Worm (Caenorhabditis elegans) whole organism, late embryonic: ENCODE measurements around the gene Y68A4A.13.

Experiments
- C08G9.2 ChIP-seq: sonication (generic microtip); optimal IDR thresholded peaks from 2 replicates; lab custom pipeline; 2016; ENCODE audit warnings: mild to moderate bottlenecking, missing genetic modification characterization, moderate library complexity, missing compliant biosample characterization
- C38D4.7 ChIP-seq: fragments of 200-800 bp; sonication (Bioruptor generic); optimal IDR thresholded peaks from 2 replicates; lab custom pipeline; 2018; ENCODE audit warnings: mild to moderate bottlenecking, missing genetic modification characterization, moderate library complexity, missing compliant biosample characterization
- K02D7.2 ChIP-seq: sonication (generic microtip); optimal IDR thresholded peaks from 2 replicates; lab custom pipeline; 2017; ENCODE audit warnings: mild to moderate bottlenecking, missing genetic modification characterization, missing compliant biosample characterization
- Y22D7AL.16 ChIP-seq: sonication (generic microtip); optimal IDR thresholded peaks from 2 replicates; lab custom pipeline; 2016; ENCODE audit warnings: missing genetic modification characterization, missing compliant biosample characterization
- ama-1 ChIP-seq: fragments of 150-350 bp; optimal IDR thresholded peaks from 2 replicates; lab custom pipeline; 2014
- ceh-2 ChIP-seq: sonication (generic microtip); optimal IDR thresholded peaks from 2 replicates; lab custom pipeline; 2016; ENCODE audit warnings: missing genotype, missing genetic modification characterization, missing compliant biosample characterization
- ceh-24 ChIP-seq: sonication (generic microtip); optimal IDR thresholded peaks from 2 replicates; lab custom pipeline; 2016; ENCODE audit warnings: mild to moderate bottlenecking, missing genetic modification characterization, missing compliant biosample characterization
- ceh-30 ChIP-seq: fragments of 150-350 bp; optimal IDR thresholded peaks from 2 replicates; lab custom pipeline; 2014; ENCODE audit warnings: missing biosample characterization, missing genetic modification characterization
- ceh-34 ChIP-seq: sonication (generic microtip); optimal IDR thresholded peaks from 2 replicates; lab custom pipeline; 2016; ENCODE audit warnings: mild to moderate bottlenecking, missing genetic modification characterization, missing compliant biosample characterization
- ceh-6 ChIP-seq: fragments of 200-800 bp; sonication (Bioruptor generic); optimal IDR thresholded peaks from 2 replicates; lab custom pipeline; 2018; ENCODE audit warnings: mild to moderate bottlenecking, missing genetic modification characterization, missing compliant biosample characterization
- ceh-9 ChIP-seq: sonication (generic microtip); optimal IDR thresholded peaks from 2 replicates; lab custom pipeline; 2016; ENCODE audit warnings: mild to moderate bottlenecking, missing genetic modification characterization, inconsistent platforms, missing compliant biosample characterization
- dmd-4 ChIP-seq: sonication (generic microtip); optimal IDR thresholded peaks from 2 replicates; lab custom pipeline; 2016; ENCODE audit warnings: borderline replicate concordance, missing genetic modification characterization, missing compliant biosample characterization
- dve-1 ChIP-seq: sonication (generic microtip); optimal IDR thresholded peaks from 2 replicates; lab custom pipeline; 2017; ENCODE audit warnings: antibody characterized with exemption, mild to moderate bottlenecking, missing genetic modification characterization, missing compliant biosample characterization
- elt-2 ChIP-seq: sonication (generic microtip); optimal IDR thresholded peaks from 2 replicates; lab custom pipeline; 2016; ENCODE audit warnings: missing genetic modification reagents, missing genetic modification characterization, missing compliant biosample characterization
- elt-4 ChIP-seq: sonication (generic microtip); optimal IDR thresholded peaks from 2 replicates; lab custom pipeline; 2016; ENCODE audit warnings: missing genetic modification characterization, missing compliant biosample characterization
- ets-4 ChIP-seq: sonication (generic microtip); optimal IDR thresholded peaks from 2 replicates; lab custom pipeline; 2016; ENCODE audit warnings: missing genetic modification characterization, missing compliant biosample characterization
- fkh-6 ChIP-seq: sonication (generic microtip); optimal IDR thresholded peaks from 2 replicates; lab custom pipeline; 2016; ENCODE audit warnings: missing genetic modification characterization, missing compliant biosample characterization
- gmeb-2 ChIP-seq: sonication (generic microtip); optimal IDR thresholded peaks from 2 replicates; lab custom pipeline; 2016; ENCODE audit warnings: missing genetic modification characterization, inconsistent platforms, missing compliant biosample characterization
- hlh-15 ChIP-seq: sonication (generic microtip); optimal IDR thresholded peaks from 2 replicates; lab custom pipeline; 2016; ENCODE audit warnings: missing genetic modification characterization, missing compliant biosample characterization
- hlh-30 ChIP-seq: sonication (generic microtip); optimal IDR thresholded peaks from 2 replicates; lab custom pipeline; 2017; ENCODE audit warnings: antibody characterized with exemption, missing genetic modification characterization, missing compliant biosample characterization; ENCODE audit not compliant: insufficient read depth
- madf-2 ChIP-seq: sonication (generic microtip); optimal IDR thresholded peaks from 2 replicates; lab custom pipeline; 2017; ENCODE audit warnings: missing genetic modification characterization, missing compliant biosample characterization
- pag-3 ChIP-seq: sonication (generic microtip); optimal IDR thresholded peaks from 2 replicates; lab custom pipeline; 2016; ENCODE audit warnings: missing compliant biosample characterization, missing genetic modification characterization, borderline replicate concordance
- pat-9 ChIP-seq: fragments of 200-800 bp; sonication (Bioruptor generic); optimal IDR thresholded peaks from 2 replicates; lab custom pipeline; 2018; ENCODE audit warnings: mild to moderate bottlenecking, missing genetic modification characterization, moderate library complexity, missing compliant biosample characterization
- ref-2 ChIP-seq: sonication (generic microtip); optimal IDR thresholded peaks from 2 replicates; lab custom pipeline; 2016; ENCODE audit warnings: missing genetic modification characterization, missing compliant biosample characterization
- rnt-1 ChIP-seq: sonication (generic microtip); optimal IDR thresholded peaks from 2 replicates; lab custom pipeline; 2016; ENCODE audit warnings: missing genetic modification characterization, missing compliant biosample characterization
- sdc-2 ChIP-seq: sonication (generic microtip); optimal IDR thresholded peaks from 2 replicates; lab custom pipeline; 2016; ENCODE audit warnings: missing genotype, missing genetic modification characterization, missing compliant biosample characterization
- sox-2 ChIP-seq: fragments of 200-800 bp; sonication (Bioruptor generic); IDR thresholded peaks from 2 replicates; pipeline ENCODE4 v1.3.6; 2022; ENCODE audit warnings: missing genetic modification reagents, missing genetic modification characterization, missing compliant biosample characterization
- sox-4 ChIP-seq: sonication (generic microtip); optimal IDR thresholded peaks from 2 replicates; lab custom pipeline; 2017; ENCODE audit warnings: mild to moderate bottlenecking, missing genetic modification characterization, inconsistent platforms, missing compliant biosample characterization
- tbx-2 ChIP-seq: sonication (generic microtip); optimal IDR thresholded peaks from 2 replicates; lab custom pipeline; 2016; ENCODE audit warnings: missing genetic modification characterization, missing compliant biosample characterization
- ttx-3 ChIP-seq: sonication (generic microtip); optimal IDR thresholded peaks from 2 replicates; lab custom pipeline; 2016; ENCODE audit warnings: missing genetic modification reagents, missing genetic modification characterization, missing compliant biosample characterization
- unc-55 ChIP-seq: sonication (generic microtip); optimal IDR thresholded peaks from 2 replicates; lab custom pipeline; 2017; ENCODE audit warnings: missing biosample characterization, missing genetic modification reagents, missing genetic modification characterization
- ztf-16 ChIP-seq: sonication (generic microtip); optimal IDR thresholded peaks from 2 replicates; lab custom pipeline; 2017; ENCODE audit warnings: missing genetic modification characterization, missing compliant biosample characterization

The Y68A4A.13 gene

DNA sequence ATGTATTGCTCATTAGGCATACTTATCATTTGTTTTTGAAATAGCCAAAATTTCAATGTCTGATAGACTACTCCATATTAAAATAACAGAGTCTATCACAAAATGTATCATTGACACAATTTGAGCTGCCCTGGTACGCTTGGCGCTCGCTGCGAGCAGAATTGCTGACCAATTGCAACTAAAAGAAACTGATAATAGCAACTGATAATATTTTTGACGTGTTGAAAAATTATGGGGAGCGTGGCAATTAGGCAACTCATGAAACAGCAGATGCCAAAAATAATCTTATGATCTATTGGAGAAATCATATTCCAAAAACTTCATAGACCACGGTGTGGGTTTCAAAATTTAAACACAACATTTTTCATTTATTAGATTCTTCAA, 33.3 kb upstream of the Y68A4A.13 start:
- no peak for TF ChIP-seq tbx-2 (tag; lab: Kevin White, UChicago)
- TF ChIP-seq elt-2 (tag; lab: Kevin White, UChicago): peak; percentile 32

DNA sequence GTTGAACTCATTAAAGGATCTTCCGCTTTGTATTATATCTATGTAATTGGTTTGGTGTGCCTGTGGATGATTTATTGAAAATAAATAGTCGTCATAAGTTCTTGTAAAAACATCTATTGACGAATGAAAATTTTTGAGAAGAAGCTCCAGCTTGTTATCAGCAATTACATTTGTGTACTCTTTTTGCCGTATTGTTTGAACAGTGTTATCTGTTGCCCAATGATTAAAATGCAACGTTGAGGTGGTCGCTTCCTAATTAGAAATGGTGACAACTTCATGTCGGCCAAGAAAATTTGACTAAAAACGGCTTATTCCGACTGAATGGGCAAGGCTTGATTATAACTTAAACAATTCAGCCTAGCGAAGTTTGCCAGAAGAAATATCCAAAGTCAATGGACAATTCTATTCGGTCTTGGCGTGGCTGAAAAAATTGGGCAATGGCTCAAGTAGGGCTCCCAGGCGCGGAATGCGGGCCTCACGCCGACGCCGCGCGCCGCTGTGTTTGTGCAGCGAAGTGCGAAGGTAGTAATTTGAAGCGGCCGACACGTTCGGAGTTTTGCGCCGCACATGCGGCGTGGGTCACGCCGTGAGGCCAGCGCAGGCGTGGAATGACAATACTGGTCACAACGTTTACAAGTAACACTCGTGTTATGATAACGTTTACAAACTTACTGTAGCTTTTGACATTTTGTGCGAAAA, 32.8 kb upstream of the Y68A4A.13 start:
- TF ChIP-seq ceh-9 (tag; lab: Kevin White, UChicago) (no peak), fkh-6 (tag; lab: Kevin White, UChicago) (no peak), Y22D7AL.16 (tag; lab: Kevin White, UChicago) (no peak), sox-2 (GFP tag; lab: Robert Waterston, UW) (no peak), ceh-24 (tag; lab: Kevin White, UChicago) (no peak), pat-9 (tag; lab: Kevin White, UChicago) (no peak), rnt-1 (tag; lab: Kevin White, UChicago) (no peak), tbx-2 (tag; lab: Kevin White, UChicago) (no peak), hlh-15 (tag; lab: Kevin White, UChicago) (no peak), sox-4 (no peak), ceh-6 (GFP tag; lab: Kevin White, UChicago) (no peak), unc-55 (no peak), dmd-4 (tag; lab: Kevin White, UChicago) (no peak), C38D4.7 (GFP tag; lab: Kevin White, UChicago) (no peak), hlh-30 (tag; lab: Kevin White, UChicago) (no peak), ceh-30 (tag; lab: Kevin White, UChicago) (no peak), ama-1 (no peak)

DNA sequence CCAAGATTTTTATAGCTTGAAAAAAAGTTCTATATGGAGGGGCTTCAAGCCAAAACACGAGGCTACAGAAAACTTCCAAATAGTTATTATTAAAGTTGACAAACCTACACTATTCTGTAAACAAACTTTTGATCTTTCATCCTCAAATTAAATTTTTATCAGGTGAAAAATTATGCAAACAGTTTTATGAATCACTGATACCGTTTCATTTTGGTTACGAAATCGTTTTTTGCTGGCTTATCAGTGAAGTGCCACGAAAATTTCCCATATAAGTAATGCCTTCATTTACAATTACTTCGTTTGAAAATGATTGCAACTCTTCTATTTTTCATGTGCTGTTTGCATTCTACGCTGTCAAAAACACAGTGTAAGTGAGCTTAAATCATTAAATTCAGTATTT, 30.9 kb upstream of the Y68A4A.13 start, which contains the start of gene T19C9.8:
Gene T19C9.8 (plus strand): TSS at position 299 of the 400 bp plus-strand sequence.
- TF ChIP-seq ets-4 (tag; lab: Kevin White, UChicago): no peak
- TF ChIP-seq ztf-16 (tag; lab: Kevin White, UChicago): no peak
- TF ChIP-seq ceh-9 (tag; lab: Kevin White, UChicago): no peak
- TF ChIP-seq fkh-6 (tag; lab: Kevin White, UChicago): no peak
- TF ChIP-seq elt-2 (tag; lab: Kevin White, UChicago): no peak
- no peak for TF ChIP-seq gmeb-2
- TF ChIP-seq ref-2 (tag; lab: Kevin White, UChicago): no peak

DNA sequence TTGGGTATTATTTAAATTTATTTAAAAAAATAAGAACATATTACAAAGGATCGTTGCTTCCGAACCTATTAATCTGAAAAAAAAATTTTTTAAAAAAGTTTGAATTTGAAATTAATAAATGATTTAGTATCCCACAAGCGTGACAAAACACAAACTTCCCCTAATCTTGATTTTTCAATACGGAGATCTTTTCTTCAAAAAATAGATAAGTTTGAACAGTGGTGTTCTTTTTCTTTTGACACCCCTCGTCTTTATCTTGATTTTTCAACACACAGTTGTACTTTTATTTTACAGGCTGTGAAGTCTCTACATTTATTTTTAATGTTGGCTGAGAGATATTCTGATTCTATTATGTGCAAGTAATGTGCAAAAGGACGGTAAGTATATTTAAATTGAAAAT, 28.4 kb upstream of the Y68A4A.13 start, which contains the start of gene T19C9.10:
Gene T19C9.10 (plus strand): TSS at position 248 of the 400 bp plus-strand sequence.
- TF ChIP-seq Y22D7AL.16 (tag; lab: Kevin White, UChicago) (no peak), gmeb-2 (no peak), C08G9.2 (tag; lab: Kevin White, UChicago) (no peak), ttx-3 (tag; lab: Kevin White, UChicago) (no peak), K02D7.2 (tag; lab: Kevin White, UChicago) (no peak), sdc-2 (tag; lab: Kevin White, UChicago) (no peak), madf-2 (no peak)

DNA sequence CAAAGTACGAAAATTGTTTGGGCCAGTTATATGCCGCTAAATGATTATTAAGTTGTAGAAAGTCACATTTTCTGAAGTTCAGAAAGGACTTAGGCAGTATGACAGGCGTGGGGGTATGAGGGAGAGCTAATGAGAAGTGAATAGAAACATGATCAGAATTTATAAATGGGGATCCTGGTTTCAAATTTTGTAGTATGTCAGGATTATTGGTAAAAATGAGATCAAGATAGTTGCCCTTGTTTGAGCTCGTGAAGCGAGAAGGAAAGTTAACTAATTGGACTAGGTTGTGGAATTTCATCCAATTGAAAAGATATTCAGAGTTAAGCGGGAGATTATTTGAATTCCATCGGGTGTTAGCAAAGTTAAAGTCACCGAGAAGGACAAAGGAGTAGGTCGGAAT, 24.5 kb upstream of the Y68A4A.13 start:
- no peak for TF ChIP-seq ref-2 (tag; lab: Kevin White, UChicago)
- no peak for TF ChIP-seq elt-4
- no peak for TF ChIP-seq tbx-2 (tag; lab: Kevin White, UChicago)

DNA sequence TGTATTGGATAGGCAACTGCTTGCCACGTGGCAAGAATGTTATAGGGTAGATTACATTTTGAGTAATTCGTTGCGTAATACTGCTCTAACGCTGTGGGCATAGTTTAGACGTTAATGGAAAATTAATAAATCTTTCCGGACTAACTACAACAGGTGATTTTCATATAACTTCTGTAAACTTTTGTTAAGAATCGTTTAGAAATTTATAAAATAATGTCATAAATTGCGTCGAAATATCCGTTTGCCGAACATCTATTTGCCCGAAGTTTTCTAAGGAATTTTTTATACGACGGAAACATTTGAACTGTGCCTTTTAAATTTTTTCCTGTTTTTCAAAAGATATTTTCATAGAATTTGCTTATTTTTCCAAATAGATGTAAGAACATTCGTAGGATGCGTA, 18.2 kb upstream of the Y68A4A.13 start, which contains the start of gene srh-112:
Gene srh-112 (minus strand): TSS at position 101 of the 400 bp plus-strand sequence.
- TF ChIP-seq pag-3 (tag; lab: Kevin White, UChicago) (no peak), ceh-34 (tag; lab: Kevin White, UChicago) (no peak), dve-1 (tag; lab: Kevin White, UChicago) (no peak), ceh-2 (no peak)
